Fruit fly (Drosophila melanogaster): ENCODE data around the gene mRpL19.

DNA sequence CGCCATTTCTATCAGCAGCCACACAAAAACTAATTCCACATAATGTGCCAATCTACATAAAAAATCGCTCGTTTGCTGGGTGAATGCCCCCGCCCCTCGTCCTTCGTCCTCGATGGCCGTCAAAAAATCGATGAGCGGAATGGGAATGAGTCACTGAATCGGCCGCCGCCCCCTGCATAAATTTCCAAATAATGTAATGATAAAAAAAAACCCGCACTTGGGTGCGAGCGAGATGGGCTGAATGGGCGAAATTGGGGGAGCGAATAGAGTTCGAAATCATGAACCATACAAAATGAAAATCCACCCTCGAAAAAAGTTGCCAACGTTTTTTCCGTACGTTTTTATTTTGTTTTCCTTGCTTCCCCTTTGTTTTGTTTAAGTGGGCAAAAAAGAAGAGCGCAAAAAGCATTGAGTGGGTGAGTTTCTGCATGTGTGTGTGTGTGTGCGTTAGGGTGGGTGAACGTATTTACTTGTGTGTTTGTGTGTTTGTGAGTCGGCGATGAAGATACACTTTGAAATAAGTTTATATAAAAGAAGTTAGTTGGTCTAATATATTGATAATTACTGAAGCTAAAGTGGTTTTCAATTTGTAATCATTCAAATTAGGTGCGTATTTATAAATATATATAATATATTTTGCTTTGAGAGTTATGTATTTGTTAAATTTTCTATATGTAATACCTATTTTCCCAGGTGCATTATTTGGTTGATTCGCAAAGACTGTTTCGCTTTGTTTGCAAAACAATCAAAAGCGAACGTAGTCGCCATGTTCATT, 31.6 kb downstream of the mRpL19 start:
- TF ChIP-seq CG9139 (GFP tag; optimal IDR thresholded peaks at IDR 0.05) = peak; percentile 51
- TF ChIP-seq Ets21C (GFP tag; optimal IDR thresholded peaks at IDR 0.05) = no peak
- TF ChIP-seq CG15336 (GFP tag; IDR thresholded peaks at IDR 0.05) = no peak
- no peak for TF ChIP-seq fd85E (GFP tag; optimal IDR thresholded peaks at IDR 0.05)
- TF ChIP-seq Blimp-1 (GFP tag; optimal IDR thresholded peaks at IDR 0.05) = no peak
- no peak for TF ChIP-seq CG8319 (GFP tag; optimal IDR thresholded peaks at IDR 0.05)

Data from whole organism, prepupa.